Fruit fly (Drosophila melanogaster) whole organism, embryonic: Measurements from ENCODE around the gene CG3337.

Experiments used
- Atf6 ChIP-seq: fragments of 200-800 bp; sonication (Bioruptor generic); IDR thresholded peaks from 2 replicates; pipeline ENCODE4 v1.3.6; 2022; ENCODE audit warnings: missing biosample characterization, missing genetic modification characterization
- C15 ChIP-seq: fragments of 200-800 bp; sonication (Bioruptor generic); IDR thresholded peaks from 3 replicates; pipeline ENCODE4 v1.3.6; 2022; ENCODE audit warnings: missing biosample characterization, missing genetic modification characterization
- CG10366 ChIP-seq: fragments of 200-800 bp; sonication (Bioruptor generic); IDR thresholded peaks from 2 replicates; pipeline ENCODE4 v1.3.6; 2022; ENCODE audit warnings: missing biosample characterization, missing genetic modification characterization
- CG10431 ChIP-seq: fragments of 200-800 bp; sonication (Bioruptor generic); optimal IDR thresholded peaks from 3 replicates; lab custom pipeline; 2018; ENCODE audit warnings: missing biosample characterization, mild to moderate bottlenecking, missing genetic modification characterization
- CG11456 ChIP-seq: fragments of 200-800 bp; sonication (Bioruptor generic); IDR thresholded peaks from 3 replicates; pipeline ENCODE4 v1.3.6; 2022; ENCODE audit warnings: missing biosample characterization, missing genetic modification characterization
- CG12299 ChIP-seq: fragments of 200-800 bp; sonication (Bioruptor generic); optimal IDR thresholded peaks from 2 replicates; lab custom pipeline; 2018; ENCODE audit warnings: missing biosample characterization, mild to moderate bottlenecking, missing genetic modification characterization
- CG12391 ChIP-seq: fragments of 200-800 bp; sonication (Bioruptor generic); optimal IDR thresholded peaks from 3 replicates; lab custom pipeline; 2018; ENCODE audit warnings: missing biosample characterization, mild to moderate bottlenecking, missing genetic modification characterization, moderate library complexity
- CG14710 ChIP-seq: fragments of 200-800 bp; sonication (Bioruptor generic); optimal IDR thresholded peaks from 3 replicates; lab custom pipeline; 2019; ENCODE audit warnings: missing biosample characterization, mild to moderate bottlenecking, missing genetic modification characterization, moderate library complexity
- CG14965 ChIP-seq: fragments of 200-800 bp; sonication (Bioruptor generic); optimal IDR thresholded peaks from 2 replicates; lab custom pipeline; 2016; ENCODE audit warnings: missing biosample characterization, missing genetic modification characterization, borderline replicate concordance
- CG15514 ChIP-seq: fragments of 200-800 bp; sonication (Bioruptor generic); optimal IDR thresholded peaks from 3 replicates; lab custom pipeline; 2017; ENCODE audit warnings: missing biosample characterization, missing genetic modification characterization, mild to moderate bottlenecking, moderate library complexity, missing genetic modification reagents
- CG1602 ChIP-seq: fragments of 200-800 bp; sonication (Bioruptor generic); optimal IDR thresholded peaks from 3 replicates; lab custom pipeline; 2016; ENCODE audit warnings: missing biosample characterization, missing genetic modification characterization
- CG17328 ChIP-seq: fragments of 200-800 bp; sonication (Bioruptor generic); IDR thresholded peaks from 2 replicates; pipeline ENCODE4 v1.3.6; 2022; ENCODE audit warnings: missing biosample characterization, missing genetic modification characterization
- CG2116 ChIP-seq: fragments of 200-800 bp; sonication (Bioruptor generic); optimal IDR thresholded peaks from 3 replicates; lab custom pipeline; 2018; ENCODE audit warnings: missing biosample characterization, mild to moderate bottlenecking, missing genetic modification characterization
- CG2202 ChIP-seq: fragments of 200-800 bp; sonication (Bioruptor generic); optimal IDR thresholded peaks from 2 replicates; lab custom pipeline; 2018; ENCODE audit warnings: missing biosample characterization, mild to moderate bottlenecking, missing genetic modification characterization
- CG30020 ChIP-seq: fragments of 200-800 bp; optimal IDR thresholded peaks from 2 replicates; lab custom pipeline; 2019; ENCODE audit warnings: missing biosample characterization, mild to moderate bottlenecking, missing genetic modification characterization, moderate library complexity
- CG42726 ChIP-seq: fragments of 200-800 bp; sonication (Bioruptor generic); IDR thresholded peaks from 2 replicates; pipeline ENCODE4 v1.3.6; 2022; ENCODE audit warnings: missing biosample characterization, missing genetic modification characterization; ENCODE audit not compliant: partially characterized antibody
- CG7839 ChIP-seq: fragments of 200-800 bp; sonication (Bioruptor generic); optimal IDR thresholded peaks from 3 replicates; lab custom pipeline; 2018; ENCODE audit warnings: missing biosample characterization, mild to moderate bottlenecking, missing genetic modification characterization, moderate library complexity
- CG8281 ChIP-seq: fragments of 200-800 bp; sonication (Bioruptor generic); optimal IDR thresholded peaks from 2 replicates; lab custom pipeline; 2018; ENCODE audit warnings: missing biosample characterization, mild to moderate bottlenecking, missing genetic modification characterization, moderate library complexity
- CG8765 ChIP-seq: fragments of 200-800 bp; sonication (Bioruptor generic); IDR thresholded peaks from 2 replicates; pipeline ENCODE4 v1.3.6; 2022; ENCODE audit warnings: missing biosample characterization, missing genetic modification characterization
- CG9437 ChIP-seq: fragments of 200-800 bp; sonication (Bioruptor generic); optimal IDR thresholded peaks from 2 replicates; lab custom pipeline; 2018; ENCODE audit warnings: missing biosample characterization, mild to moderate bottlenecking, missing genetic modification characterization
- CG9727 ChIP-seq: fragments of 200-800 bp; sonication (Bioruptor generic); optimal IDR thresholded peaks from 3 replicates; lab custom pipeline; 2017; ENCODE audit warnings: missing biosample characterization, mild to moderate bottlenecking, missing genetic modification characterization
- CG9797 ChIP-seq: fragments of 200-800 bp; sonication (Bioruptor generic); optimal IDR thresholded peaks from 3 replicates; lab custom pipeline; 2018; ENCODE audit warnings: missing biosample characterization, mild to moderate bottlenecking, missing genetic modification characterization
- CG9932 ChIP-seq: fragments of 200-800 bp; sonication (Bioruptor generic); IDR thresholded peaks from 2 replicates; pipeline ENCODE4 v1.3.6; 2022; ENCODE audit warnings: missing biosample characterization, missing genetic modification characterization
- CTCF ChIP-seq: fragments of 200-800 bp; sonication (Bioruptor generic); optimal IDR thresholded peaks from 2 replicates; lab custom pipeline; 2017; ENCODE audit warnings: missing biosample characterization, mild to moderate bottlenecking, missing genetic modification characterization, moderate library complexity
- D19A ChIP-seq: fragments of 200-800 bp; optimal IDR thresholded peaks from 3 replicates; lab custom pipeline; 2019; ENCODE audit warnings: missing biosample characterization, mild to moderate bottlenecking, missing genetic modification characterization, moderate library complexity
- Dip3 ChIP-seq: fragments of 200-800 bp; sonication (Bioruptor generic); optimal IDR thresholded peaks from 3 replicates; lab custom pipeline; 2016; ENCODE audit warnings: missing biosample characterization, missing genetic modification characterization
- Ets97D ChIP-seq: fragments of 200-800 bp; sonication (Bioruptor generic); optimal IDR thresholded peaks from 3 replicates; lab custom pipeline; 2016; ENCODE audit warnings: missing biosample characterization, missing genetic modification characterization
- Gsc ChIP-seq: fragments of 200-800 bp; sonication (Bioruptor generic); IDR thresholded peaks from 2 replicates; pipeline ENCODE4 v1.3.6; 2022; ENCODE audit warnings: missing biosample characterization, missing genetic modification characterization
- Hr78 ChIP-seq, 2 experiments: fragments of 200-800 bp in 1 of 2; fragments of >200 bp in 1 of 2; sonication (Bioruptor generic) in 1 of 2; optimal IDR thresholded peaks; 2 replicates each; lab custom pipeline; 2017 to 2019; ENCODE audit warnings: missing biosample characterization in 2 of 2, missing genetic modification characterization in 2 of 2, mild to moderate bottlenecking in 1 of 2, moderate library complexity in 1 of 2
- Meics ChIP-seq: fragments of 200-800 bp; sonication (Bioruptor generic); optimal IDR thresholded peaks from 2 replicates; lab custom pipeline; 2017; ENCODE audit warnings: missing biosample characterization, mild to moderate bottlenecking, missing genetic modification characterization
- NC2β ChIP-seq: fragments of 200-800 bp; sonication (Bioruptor generic); optimal IDR thresholded peaks from 2 replicates; lab custom pipeline; 2016; ENCODE audit warnings: missing biosample characterization, missing genetic modification characterization
- Nf-YC ChIP-seq: fragments of 200-800 bp; optimal IDR thresholded peaks from 3 replicates; lab custom pipeline; 2019; ENCODE audit warnings: missing biosample characterization, mild to moderate bottlenecking, missing genetic modification characterization, moderate library complexity
- NfI ChIP-seq: fragments of 200-800 bp; sonication (Bioruptor generic); optimal IDR thresholded peaks from 3 replicates; lab custom pipeline; 2018; ENCODE audit warnings: missing biosample characterization, mild to moderate bottlenecking, missing genetic modification characterization, moderate library complexity
- Ptx1 ChIP-seq: fragments of 200-800 bp; sonication (Bioruptor generic); IDR thresholded peaks from 2 replicates; pipeline ENCODE4 v1.3.6; 2022; ENCODE audit warnings: missing biosample characterization, missing genetic modification characterization
- Sox100B ChIP-seq: fragments of 200-800 bp; sonication (Bioruptor generic); optimal IDR thresholded peaks from 3 replicates; lab custom pipeline; 2018; ENCODE audit warnings: missing biosample characterization, mild to moderate bottlenecking, missing genetic modification characterization
- TFAM ChIP-seq: fragments of 200-800 bp; sonication (Bioruptor generic); optimal IDR thresholded peaks from 2 replicates; lab custom pipeline; 2017; ENCODE audit warnings: missing biosample characterization, missing genetic modification characterization, inconsistent platforms
- Tbp ChIP-seq: fragments of >200 bp; optimal IDR thresholded peaks from 2 replicates; lab custom pipeline; 2018; ENCODE audit warnings: missing biosample characterization, missing genetic modification characterization
- Xrp1 ChIP-seq: fragments of 200-800 bp; sonication (Bioruptor generic); IDR thresholded peaks from 2 replicates; pipeline ENCODE4 v1.3.6; 2022; ENCODE audit warnings: missing biosample characterization, missing genetic modification characterization
- az2 ChIP-seq: fragments of 200-800 bp; sonication (Bioruptor generic); optimal IDR thresholded peaks from 3 replicates; lab custom pipeline; 2016; ENCODE audit warnings: missing biosample characterization, missing genetic modification characterization
- dimm ChIP-seq: fragments of 200-800 bp; sonication (Bioruptor generic); IDR thresholded peaks from 2 replicates; pipeline ENCODE4 v1.3.6; 2022; ENCODE audit warnings: missing biosample characterization, missing genetic modification characterization
- en ChIP-seq: fragments of 200-800 bp; sonication (Bioruptor generic); optimal IDR thresholded peaks from 2 replicates; lab custom pipeline; 2016; ENCODE audit warnings: missing biosample characterization, missing genetic modification characterization
- jumu ChIP-seq: fragments of 200-800 bp; sonication (Bioruptor generic); optimal IDR thresholded peaks from 3 replicates; lab custom pipeline; 2016; ENCODE audit warnings: missing biosample characterization, missing genetic modification characterization
- kay ChIP-seq: fragments of 200-800 bp; sonication (Bioruptor generic); optimal IDR thresholded peaks from 2 replicates; lab custom pipeline; 2016; ENCODE audit warnings: missing biosample characterization, missing genetic modification characterization
- nau ChIP-seq: fragments of 200-800 bp; sonication (Bioruptor generic); optimal IDR thresholded peaks from 3 replicates; lab custom pipeline; 2017; ENCODE audit warnings: missing biosample characterization, mild to moderate bottlenecking, missing genetic modification characterization, missing genetic modification reagents
- prd ChIP-seq, 3 experiments: fragments of >200 bp in 2 of 3; fragments of 200-800 bp in 1 of 3; sonication (Bioruptor generic) in 1 of 3; optimal IDR thresholded peaks in 2 of 3; IDR thresholded peaks in 1 of 3; 2 replicates in 2 of 3; 3 replicates in 1 of 3; pipeline versions ENCODE4 v1.3.6 to Lab custom; 2017 to 2022; ENCODE audit warnings: missing biosample characterization in 1 of 3, missing genetic modification characterization in 1 of 3
- ranshi ChIP-seq: fragments of 200-800 bp; sonication (Bioruptor generic); IDR thresholded peaks from 2 replicates; pipeline ENCODE4 v1.3.6; 2022; ENCODE audit warnings: missing biosample characterization, missing genetic modification characterization
- sens ChIP-seq: fragments of 200-800 bp; sonication (Bioruptor generic); peaks from one replicate; lab custom pipeline; 2016; ENCODE audit warnings: missing biosample characterization, missing genetic modification characterization
- stc ChIP-seq: fragments of 200-800 bp; sonication (Bioruptor generic); IDR thresholded peaks from 2 replicates; pipeline ENCODE4 v1.3.6; 2022; ENCODE audit warnings: missing biosample characterization, missing genetic modification characterization
- unpg ChIP-seq: fragments of 200-800 bp; sonication (Bioruptor generic); optimal IDR thresholded peaks from 3 replicates; lab custom pipeline; 2018; ENCODE audit warnings: missing biosample characterization, mild to moderate bottlenecking, missing genetic modification characterization, moderate library complexity

CG3337 gene

dm6 chr3R:21184373-21185132, 38.8 kb downstream of the CG3337 start (continued):
- TF ChIP-seq Gsc (no peak), NC2β (peak; percentile 72), en (peak; percentile 60), prd (optimal IDR thresholded peaks at IDR 0.05; lab: Kevin White, UChicago) (no peak), prd (GFP tag; IDR thresholded peaks at IDR 0.05; lab: Robert Waterston, UW) (peak; percentile 63), TFAM (GFP tag; lab: Kevin White, UChicago) (no peak), ranshi (GFP tag; lab: Robert Waterston, UW) (peak; percentile 69; the same call in 1 of the 2 replicates), CG10431 (GFP tag; lab: Kevin White, UChicago) (peak; percentile 79), CG9437 (peak; percentile 64), Xrp1 (GFP tag; lab: Robert Waterston, UW) (peak; percentile 73), Nf-YC (peak; percentile 36), CG7839 (tag; lab: Kevin White, UChicago) (peak; percentile 73), CG2202 (tag; lab: Kevin White, UChicago) (peak; percentile 35), Meics (GFP tag; lab: Kevin White, UChicago) (peak; percentile 80), dimm (GFP tag; lab: Robert Waterston, UW) (no peak), CG1602 (peak; percentile 60), CG9932 (peak; percentile 81), CG12299 (no peak), Ets97D (GFP tag; lab: Kevin White, UChicago) (peak; percentile 63), CG14965 (peak; percentile 100), CG11456 (GFP tag; lab: Robert Waterston, UW) (peak; percentile 92), unpg (GFP tag; lab: Kevin White, UChicago) (peak; percentile 67), NfI (GFP tag; lab: Kevin White, UChicago) (peak; percentile 88), sens (GFP tag; lab: Kevin White, UChicago) (peak; percentile 95), Ptx1 (GFP tag; lab: Robert Waterston, UW) (peak; percentile 72), CG15514 (GFP tag; lab: Kevin White, UChicago) (peak; percentile 83), Atf6 (peak; percentile 63), az2 (GFP tag; lab: Kevin White, UChicago) (peak; percentile 57), CG12391 (peak; percentile 68), CG42726 (GFP tag; lab: Robert Waterston, UW) (peak; percentile 60; the same call in 1 of the 2 replicates), CTCF (GFP tag; lab: Kevin White, UChicago) (peak; percentile 97), CG2116 (peak; percentile 37), Tbp (GFP tag; lab: Kevin White, UChicago) (no peak), CG8765 (peak; percentile 69), D19A (tag; lab: Kevin White, UChicago) (peak; percentile 27), stc (0 out of 2 replicates have a peak, but pooled peaks have one; percentile 44), CG10366 (GFP tag; lab: Robert Waterston, UW) (peak; percentile 61), jumu (GFP tag; lab: Kevin White, UChicago) (peak; percentile 61), Sox100B (GFP tag; lab: Kevin White, UChicago) (peak; percentile 55), CG9727 (GFP tag; lab: Kevin White, UChicago) (peak; percentile 74), nau (GFP tag; lab: Kevin White, UChicago) (peak; percentile 40), CG8281 (tag; lab: Kevin White, UChicago) (peak; percentile 28), Dip3 (GFP tag; lab: Kevin White, UChicago) (peak; percentile 63), kay (GFP tag; lab: Kevin White, UChicago) (no peak), C15 (GFP tag; lab: Robert Waterston, UW) (0 out of 3 replicates have a peak, but pooled peaks have one; percentile 30), CG9797 (no peak), CG30020 (no peak), CG17328 (GFP tag; lab: Robert Waterston, UW) (peak; percentile 75), CG14710 (tag; lab: Kevin White, UChicago) (peak; percentile 55), Hr78 (GFP tag; optimal IDR thresholded peaks at IDR 0.05; lab: Kevin White, UChicago) (no peak)
